Worm (Caenorhabditis elegans): ENCODE results near the gene pqn-54.

pqn-54 gene

DNA sequence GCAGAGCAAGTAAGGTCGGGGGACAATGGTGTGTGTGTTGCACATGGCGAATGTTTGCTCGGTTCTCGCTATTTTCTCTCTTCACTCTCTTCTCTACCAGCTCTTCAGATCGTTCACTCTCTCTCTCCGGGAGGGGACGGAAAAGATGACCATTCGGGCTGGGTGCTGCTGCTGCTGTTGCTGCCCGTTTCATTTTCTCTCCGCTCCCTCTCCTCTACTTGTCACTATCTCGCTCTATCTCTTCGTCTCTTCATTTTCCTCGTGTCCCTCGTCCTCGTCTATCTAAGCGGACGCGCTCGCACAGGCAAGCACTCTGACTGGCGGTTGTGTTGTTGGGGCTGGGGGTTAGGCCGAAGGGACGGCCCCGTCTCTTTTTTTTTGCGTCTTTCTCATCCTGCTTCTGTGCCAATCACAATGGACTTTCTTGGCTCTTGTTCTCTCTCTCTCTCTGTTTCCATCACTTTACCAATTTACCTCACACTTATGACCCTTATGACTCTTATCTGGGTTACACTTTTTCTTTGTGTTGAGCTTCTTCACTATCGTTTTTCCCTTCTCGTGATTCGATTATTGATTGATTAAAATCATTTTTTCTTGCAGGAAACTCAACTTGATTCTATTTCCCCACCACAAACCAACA, 9.8 kb downstream of the pqn-54 start, which contains the start of the genes F53E2.2 and unc-60 (continued):
- no peak for TF ChIP-seq nhr-67 (tag; optimal IDR thresholded peaks at IDR 0.05)
- TF ChIP-seq nfya-1 (tag; optimal IDR thresholded peaks at IDR 0.05; ENCODE audit: insufficient read depth) = peak; percentile 89
- no peak for TF ChIP-seq nhr-25 (tag; optimal IDR thresholded peaks at IDR 0.05)

ce11 chrV:1476284-1476792, 11.5 kb downstream of the pqn-54 start:
- TF ChIP-seq sea-2 (GFP tag; optimal IDR thresholded peaks at IDR 0.05) = no peak
- peak; percentile 22 for TF ChIP-seq nhr-43 (tag; optimal IDR thresholded peaks at IDR 0.05; ENCODE audit: poor library complexity, severe bottlenecking)

DNA sequence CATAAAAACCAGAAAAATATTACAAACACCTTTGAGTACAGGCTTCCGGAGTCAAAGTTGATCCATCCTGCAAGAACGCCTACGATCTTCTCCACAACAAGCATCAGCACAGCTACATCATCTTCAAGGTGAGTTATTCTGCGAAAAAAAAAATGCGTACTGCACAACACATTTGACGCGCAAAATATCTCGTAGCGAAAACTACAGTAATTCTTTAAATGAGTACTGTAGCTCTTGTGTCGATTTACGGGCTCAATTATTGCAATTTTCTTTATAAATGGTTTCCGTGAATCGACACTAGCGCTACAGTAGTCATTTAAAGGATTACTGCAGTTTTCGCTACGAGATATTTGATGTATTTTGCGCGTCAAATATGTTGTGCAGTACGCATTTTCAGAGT, 12.1 kb downstream of the pqn-54 start:
- TF ChIP-seq unc-62 (GFP tag; optimal IDR thresholded peaks at IDR 0.05) (no peak), lsy-12 (tag; optimal IDR thresholded peaks at IDR 0.05) (no peak), nhr-237 (tag; optimal IDR thresholded peaks at IDR 0.05) (no peak), snpc-4 (tag; optimal IDR thresholded peaks at IDR 0.05) (no peak), aly-2 (tag; optimal IDR thresholded peaks at IDR 0.05) (no peak), ceh-16 (tag; optimal IDR thresholded peaks at IDR 0.05) (no peak), ama-1 (optimal IDR thresholded peaks at IDR 0.05) (no peak), ZK546.5 (tag; optimal IDR thresholded peaks at IDR 0.05) (no peak), lin-39 (tag; optimal IDR thresholded peaks at IDR 0.05) (no peak), fos-1 (tag; optimal IDR thresholded peaks at IDR 0.05) (no peak), mdl-1 (tag; optimal IDR thresholded peaks at IDR 0.05) (no peak), ceh-82 (tag; optimal IDR thresholded peaks at IDR 0.05) (no peak), elt-1 (tag; optimal IDR thresholded peaks at IDR 0.05) (no peak), pha-4 (tag; optimal IDR thresholded peaks at IDR 0.05) (no peak), nhr-67 (tag; optimal IDR thresholded peaks at IDR 0.05) (no peak), R02D3.7 (tag; optimal IDR thresholded peaks at IDR 0.05) (no peak), daf-12 (tag; optimal IDR thresholded peaks at IDR 0.05) (no peak), lin-15B (tag; optimal IDR thresholded peaks at IDR 0.05) (no peak), nhr-77 (tag; optimal IDR thresholded peaks at IDR 0.05) (no peak)

DNA sequence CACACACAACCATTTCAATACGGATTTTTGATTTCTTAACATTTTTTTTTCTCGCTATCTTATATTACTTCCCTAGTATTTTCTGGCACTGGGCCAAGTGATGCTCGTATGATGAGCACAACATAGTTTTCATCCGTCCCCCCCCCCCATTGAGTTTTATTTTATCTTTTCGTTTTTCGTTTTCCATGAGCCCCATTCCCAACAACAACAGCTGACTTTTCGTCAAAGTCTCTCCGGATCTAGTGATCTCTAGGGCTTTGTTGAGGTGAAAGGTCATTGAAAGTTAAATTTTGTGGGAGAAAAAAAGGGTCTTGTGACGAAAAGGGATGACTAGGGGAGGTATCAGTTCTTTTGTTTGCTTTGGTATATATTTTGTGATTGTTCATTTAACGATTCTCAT, 16.1 kb downstream of the pqn-54 start:
- TF ChIP-seq egl-5 (tag; optimal IDR thresholded peaks at IDR 0.05) (peak; percentile 73), elt-3 (tag; optimal IDR thresholded peaks at IDR 0.05) (no peak)

DNA sequence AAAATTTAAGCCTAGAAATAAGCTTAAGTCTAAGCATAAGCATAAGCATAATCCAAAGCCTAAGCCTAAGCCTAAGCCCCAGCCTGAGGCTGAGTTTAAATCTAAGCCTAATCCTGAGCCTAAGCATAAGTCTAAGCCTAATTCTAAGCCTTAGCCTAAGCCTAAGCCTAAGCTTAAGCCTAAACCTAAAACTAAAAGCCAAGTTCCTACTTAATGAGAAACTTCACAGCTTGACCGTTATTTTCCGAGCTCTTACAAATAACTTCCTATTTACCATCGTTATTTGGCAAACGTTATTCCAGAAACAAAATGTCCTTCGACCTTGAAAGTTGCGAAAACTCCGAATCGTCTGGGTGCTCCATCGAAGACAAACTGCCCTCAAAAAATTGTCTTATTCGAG, 17.0 kb downstream of the pqn-54 start, which contains the start of gene C38C3.4:
C38C3.4 (plus strand) TSS at position 301 of the 400 bp plus-strand sequence.
- TF ChIP-seq jun-1 (tag; optimal IDR thresholded peaks at IDR 0.05) (no peak), elt-1 (tag; optimal IDR thresholded peaks at IDR 0.05) (no peak), pha-4 (tag; optimal IDR thresholded peaks at IDR 0.05) (no peak), elt-3 (tag; optimal IDR thresholded peaks at IDR 0.05) (no peak), nhr-43 (tag; optimal IDR thresholded peaks at IDR 0.05; ENCODE audit: poor library complexity, severe bottlenecking) (no peak), ama-1 (optimal IDR thresholded peaks at IDR 0.05) (no peak), nhr-237 (tag; optimal IDR thresholded peaks at IDR 0.05) (no peak), unc-39 (tag; optimal IDR thresholded peaks at IDR 0.05) (no peak), eor-1 (tag; optimal IDR thresholded peaks at IDR 0.05) (no peak), mml-1 (tag; optimal IDR thresholded peaks at IDR 0.05) (no peak), lin-39 (tag; optimal IDR thresholded peaks at IDR 0.05) (no peak), ceh-82 (tag; optimal IDR thresholded peaks at IDR 0.05) (no peak), lin-15B (tag; optimal IDR thresholded peaks at IDR 0.05) (no peak)

DNA sequence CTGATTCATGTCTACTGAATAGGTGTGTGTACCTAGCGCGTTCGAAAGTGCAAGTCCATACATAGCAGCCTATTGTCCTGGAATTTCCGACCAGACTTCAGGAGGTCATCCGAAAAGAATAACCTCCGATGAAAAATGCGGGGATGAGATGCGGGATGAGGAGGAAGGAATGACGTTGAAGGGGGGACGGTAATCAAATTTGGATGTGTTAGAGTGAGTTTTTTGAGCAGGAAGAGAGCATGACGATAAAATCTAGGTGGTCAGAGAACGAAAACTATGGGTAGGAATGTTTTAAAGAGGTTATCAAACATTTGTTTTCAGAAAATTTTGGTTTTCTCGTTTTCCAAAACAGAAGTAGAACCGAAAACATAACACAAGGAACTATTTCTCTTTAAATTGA, 21.2 kb downstream of the pqn-54 start:
- TF ChIP-seq tbx-2 (tag; optimal IDR thresholded peaks at IDR 0.05) (no peak), fkh-10 (GFP tag; optimal IDR thresholded peaks at IDR 0.05) (peak; percentile 58), mml-1 (tag; optimal IDR thresholded peaks at IDR 0.05) (no peak)

Data from whole organism, L3 larva.